Worm (Caenorhabditis elegans): ENCODE data around the gene del-6.
A peak's percentile ranks its signal among the peaks of the same experiment; 100 is the strongest.

Gene del-6

DNA sequence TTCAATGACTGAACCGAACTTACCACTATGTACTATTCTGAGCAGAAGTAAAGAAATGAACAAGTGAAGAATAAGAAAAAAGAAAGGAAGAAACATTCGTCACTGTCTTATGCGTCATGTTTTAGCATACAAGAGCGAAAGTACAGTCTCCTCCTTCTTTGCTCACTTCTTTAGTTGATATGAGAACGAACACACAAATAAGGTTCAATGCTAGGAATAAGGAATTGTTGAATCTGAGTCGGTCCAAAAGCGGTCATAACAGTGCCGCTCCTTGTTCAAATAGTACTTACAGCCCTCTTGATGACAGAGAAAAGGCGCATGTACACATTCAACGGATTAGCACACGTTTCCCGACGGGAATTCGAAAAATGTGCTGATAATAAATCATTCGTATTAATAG lies 33.6 kb upstream of the del-6 start, which contains the start of gene F25D1.8:
TSS of gene F25D1.8 (plus strand) at position 301 of the 400 bp plus-strand sequence.
- no peak for TF ChIP-seq egl-27 (tag; optimal IDR thresholded peaks at IDR 0.05)
- no peak for TF ChIP-seq peb-1 (tag; optimal IDR thresholded peaks at IDR 0.05)
- no peak for TF ChIP-seq lsy-2 (tag; optimal IDR thresholded peaks at IDR 0.05)

DNA sequence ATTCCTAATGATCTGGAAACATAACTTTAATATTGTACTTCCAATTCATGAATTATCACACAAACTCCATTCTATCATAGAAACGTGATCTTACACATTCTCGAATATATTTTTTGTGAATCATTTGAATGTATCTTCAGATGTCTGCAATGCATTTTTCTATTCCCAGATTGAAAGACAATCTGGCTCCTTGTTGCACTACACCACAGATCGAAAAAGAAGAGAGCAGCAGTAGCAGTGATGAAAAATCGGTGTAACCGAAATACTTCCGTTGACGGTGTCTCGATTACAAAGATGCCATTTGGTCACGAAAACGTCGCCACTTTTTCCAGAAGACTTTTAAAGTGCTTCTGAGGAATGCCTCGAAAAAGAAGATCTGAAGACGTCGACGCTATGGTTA lies 32.7 kb upstream of the del-6 start, which contains the start of gene degt-1:
TSS of gene degt-1 (plus strand) at position 301 of the 400 bp plus-strand sequence.
- TF ChIP-seq nhr-12 (tag; optimal IDR thresholded peaks at IDR 0.05) (no peak), egl-27 (tag; optimal IDR thresholded peaks at IDR 0.05) (no peak), ama-1 (optimal IDR thresholded peaks at IDR 0.05) (no peak), skn-1 (tag; optimal IDR thresholded peaks at IDR 0.05) (no peak), ztf-4 (tag; optimal IDR thresholded peaks at IDR 0.05) (no peak), nhr-11 (tag; optimal IDR thresholded peaks at IDR 0.05) (no peak), C34F6.9 (tag; optimal IDR thresholded peaks at IDR 0.05) (no peak), ceh-82 (tag; optimal IDR thresholded peaks at IDR 0.05) (no peak), nhr-23 (tag; optimal IDR thresholded peaks at IDR 0.05) (no peak), sma-9 (GFP tag; optimal IDR thresholded peaks at IDR 0.05) (no peak), sma-9 (tag; optimal IDR thresholded peaks at IDR 0.05) (no peak)

DNA sequence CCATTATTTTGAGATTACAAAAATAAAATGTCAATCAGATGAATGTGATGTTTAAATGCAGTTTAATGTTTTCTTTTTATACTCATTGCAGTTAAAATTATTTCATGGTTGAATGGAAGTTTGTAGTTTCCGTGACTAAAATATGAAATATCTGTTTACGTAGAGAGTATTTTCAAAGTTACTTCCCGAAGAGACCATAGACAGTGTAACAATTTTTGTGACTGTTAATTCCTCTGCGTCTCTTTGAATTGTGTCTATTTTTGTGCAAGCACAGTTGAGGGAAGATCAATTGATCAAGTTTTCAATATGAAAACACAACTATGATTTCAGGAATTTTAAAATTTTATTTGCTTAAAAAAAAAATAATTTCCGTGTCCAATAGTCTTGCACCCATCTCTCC lies 26.0 kb upstream of the del-6 start, which contains the start of gene F25D1.5:
TSS of gene F25D1.5 (minus strand) at position 35 of the 400 bp plus-strand sequence.
- TF ChIP-seq unc-39 (tag; optimal IDR thresholded peaks at IDR 0.05) (no peak), nhr-129 (tag; optimal IDR thresholded peaks at IDR 0.05) (no peak), nhr-77 (tag; optimal IDR thresholded peaks at IDR 0.05) (peak; percentile 27), fos-1 (tag; optimal IDR thresholded peaks at IDR 0.05) (peak; percentile 41), ceh-82 (tag; optimal IDR thresholded peaks at IDR 0.05) (no peak), sma-9 (GFP tag; optimal IDR thresholded peaks at IDR 0.05) (peak; percentile 59), sma-9 (tag; optimal IDR thresholded peaks at IDR 0.05) (no peak), lin-11 (tag; optimal IDR thresholded peaks at IDR 0.05) (no peak), crh-2 (tag; optimal IDR thresholded peaks at IDR 0.05) (peak; percentile 24), sem-4 (tag; optimal IDR thresholded peaks at IDR 0.05) (no peak), F13H6.1 (tag; optimal IDR thresholded peaks at IDR 0.05) (no peak)

DNA sequence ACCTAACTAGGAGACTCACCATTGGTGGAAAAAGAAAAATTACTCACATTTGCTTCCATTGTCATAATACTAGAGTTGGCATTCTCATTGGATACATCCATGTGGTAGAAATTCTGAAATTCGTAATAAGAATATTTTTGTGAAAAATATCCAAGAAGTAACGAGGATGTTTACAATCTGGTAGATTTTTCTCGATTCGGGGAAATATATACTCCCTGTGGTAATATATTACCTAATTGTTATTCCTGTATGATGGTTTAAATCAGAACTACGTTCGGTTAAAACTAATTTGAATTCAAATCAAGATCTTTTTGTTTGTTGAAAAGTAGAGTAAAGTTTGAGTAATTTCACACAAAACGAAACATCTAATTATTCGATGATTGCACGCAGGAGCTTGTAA lies 23.7 kb upstream of the del-6 start, which contains the start of gene srd-34:
TSS of gene srd-34 (minus strand) at position 101 of the 400 bp plus-strand sequence.
- no peak for TF ChIP-seq unc-55 (GFP tag; optimal IDR thresholded peaks at IDR 0.05)
- no peak for TF ChIP-seq ztf-11 (tag; optimal IDR thresholded peaks at IDR 0.05)
- no peak for TF ChIP-seq nhr-129 (tag; optimal IDR thresholded peaks at IDR 0.05)
- TF ChIP-seq crh-2 (tag; optimal IDR thresholded peaks at IDR 0.05), result no peak
- no peak for TF ChIP-seq F13H6.1 (tag; optimal IDR thresholded peaks at IDR 0.05)
- TF ChIP-seq nhr-23 (tag; optimal IDR thresholded peaks at IDR 0.05), result no peak
- no peak for TF ChIP-seq sma-9 (GFP tag; optimal IDR thresholded peaks at IDR 0.05)
- TF ChIP-seq sma-9 (tag; optimal IDR thresholded peaks at IDR 0.05), result no peak
- TF ChIP-seq mab-5 (tag; optimal IDR thresholded peaks at IDR 0.05), result no peak
- TF ChIP-seq sem-4 (tag; optimal IDR thresholded peaks at IDR 0.05), result no peak
- TF ChIP-seq mdl-1 (tag; optimal IDR thresholded peaks at IDR 0.05), result no peak
- TF ChIP-seq gmeb-1 (tag; optimal IDR thresholded peaks at IDR 0.05), result no peak
- no peak for TF ChIP-seq ztf-4 (tag; optimal IDR thresholded peaks at IDR 0.05)
- TF ChIP-seq peb-1 (tag; optimal IDR thresholded peaks at IDR 0.05), result no peak
- no peak for TF ChIP-seq nhr-11 (tag; optimal IDR thresholded peaks at IDR 0.05)
- TF ChIP-seq unc-62 (GFP tag; optimal IDR thresholded peaks at IDR 0.05), result no peak
- TF ChIP-seq lin-11 (tag; optimal IDR thresholded peaks at IDR 0.05), result no peak

DNA sequence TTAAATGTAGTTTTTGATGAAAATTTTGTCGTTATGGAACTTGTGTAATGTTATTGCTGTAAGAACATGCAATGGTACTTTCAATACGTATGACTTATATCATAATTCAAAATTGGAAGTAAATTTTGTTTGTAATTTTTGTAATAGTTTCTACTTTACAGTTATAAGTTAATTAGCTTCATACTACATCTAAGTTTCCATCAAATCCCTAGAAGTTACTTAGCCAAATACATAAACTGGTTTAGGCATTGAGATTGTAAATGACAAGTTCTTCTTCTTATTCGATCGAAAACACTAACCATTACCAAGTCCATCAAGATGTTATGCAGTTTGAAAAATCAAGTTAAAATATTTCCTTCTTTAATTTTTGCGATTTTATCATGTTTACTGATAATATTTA lies 23.0 kb upstream of the del-6 start, which contains the start of gene F32G8.2:
TSS of gene F32G8.2 (plus strand) at position 301 of the 400 bp plus-strand sequence.
- TF ChIP-seq ceh-16 (tag; optimal IDR thresholded peaks at IDR 0.05), result no peak
- no peak for TF ChIP-seq lsy-2 (tag; optimal IDR thresholded peaks at IDR 0.05)
- TF ChIP-seq nhr-129 (tag; optimal IDR thresholded peaks at IDR 0.05), result no peak
- no peak for TF ChIP-seq gmeb-1 (tag; optimal IDR thresholded peaks at IDR 0.05)
- TF ChIP-seq unc-55 (GFP tag; optimal IDR thresholded peaks at IDR 0.05), result no peak
- TF ChIP-seq blmp-1 (tag; optimal IDR thresholded peaks at IDR 0.05; ENCODE audit: insufficient read depth), result no peak
- TF ChIP-seq Y55F3AM.14 (GFP tag; optimal IDR thresholded peaks at IDR 0.05), result no peak
- no peak for TF ChIP-seq sem-4 (tag; optimal IDR thresholded peaks at IDR 0.05)
- no peak for TF ChIP-seq fos-1 (tag; optimal IDR thresholded peaks at IDR 0.05)
- no peak for TF ChIP-seq lin-39 (tag; optimal IDR thresholded peaks at IDR 0.05)
- no peak for TF ChIP-seq nhr-11 (tag; optimal IDR thresholded peaks at IDR 0.05)
- no peak for TF ChIP-seq ztf-11 (tag; optimal IDR thresholded peaks at IDR 0.05)
- no peak for TF ChIP-seq ztf-4 (tag; optimal IDR thresholded peaks at IDR 0.05)
- no peak for TF ChIP-seq nhr-21 (tag; optimal IDR thresholded peaks at IDR 0.05)
- no peak for TF ChIP-seq mab-5 (tag; optimal IDR thresholded peaks at IDR 0.05)
- TF ChIP-seq nhr-10 (tag; optimal IDR thresholded peaks at IDR 0.05), result no peak
- no peak for TF ChIP-seq egl-27 (tag; optimal IDR thresholded peaks at IDR 0.05)
